Worm (Caenorhabditis elegans) whole organism, L1 larva: Measurements from ENCODE around the gene M03F8.6.

Source experiments
- C16A3.4 ChIP-seq: fragments of 150-350 bp; optimal IDR thresholded peaks from 2 replicates; lab custom pipeline; 2014; ENCODE audit warnings: missing biosample characterization, missing genetic modification characterization
- C34B4.2 ChIP-seq: sonication (generic microtip); optimal IDR thresholded peaks from 2 replicates; lab custom pipeline; 2017; ENCODE audit warnings: mild to moderate bottlenecking, missing genetic modification characterization, missing compliant biosample characterization
- F16B12.6 ChIP-seq: fragments of 150-350 bp; optimal IDR thresholded peaks from 2 replicates; lab custom pipeline; 2014; ENCODE audit warnings: missing biosample characterization, missing genetic modification characterization
- Y116A8C.19 ChIP-seq: sonication (generic microtip); optimal IDR thresholded peaks from 2 replicates; lab custom pipeline; 2016; ENCODE audit warnings: missing compliant biosample characterization, missing genetic modification characterization, borderline replicate concordance
- alr-1 ChIP-seq: fragments of 200-800 bp; sonication (Bioruptor generic); optimal IDR thresholded peaks from 2 replicates; lab custom pipeline; 2018; ENCODE audit warnings: borderline replicate concordance, mild to moderate bottlenecking, missing genetic modification characterization, missing compliant biosample characterization
- aly-2 ChIP-seq: fragments of 150-350 bp; optimal IDR thresholded peaks from 2 replicates; lab custom pipeline; 2014; ENCODE audit warnings: missing biosample characterization, missing genetic modification characterization
- ama-1 ChIP-seq: fragments of 150-350 bp; optimal IDR thresholded peaks from 2 replicates; lab custom pipeline; 2014
- blmp-1 ChIP-seq: fragments of 150-350 bp; optimal IDR thresholded peaks from 2 replicates; lab custom pipeline; 2014; ENCODE audit warnings: missing biosample characterization, missing genetic modification characterization
- ceh-82 ChIP-seq, 3 experiments: fragments of 150-350 bp in 1 of 3; sonication (generic microtip) in 2 of 3; optimal IDR thresholded peaks; 2 replicates each; lab custom pipeline; 2014 to 2017; ENCODE audit warnings: missing biosample characterization in 3 of 3, missing genetic modification characterization in 3 of 3
- ceh-88 ChIP-seq: fragments of 200-800 bp; sonication (Bioruptor generic); IDR thresholded peaks from 2 replicates; pipeline ENCODE4 v1.3.6; 2022; ENCODE audit warnings: missing genetic modification characterization, missing compliant biosample characterization
- ceh-90 ChIP-seq: sonication (generic microtip); optimal IDR thresholded peaks from 2 replicates; lab custom pipeline; 2016; ENCODE audit warnings: missing genetic modification characterization, missing compliant biosample characterization
- ces-1 ChIP-seq: fragments of 150-350 bp; optimal IDR thresholded peaks from 2 replicates; lab custom pipeline; 2014; ENCODE audit warnings: missing biosample characterization, missing genetic modification reagents, missing genetic modification characterization
- dsc-1 ChIP-seq: sonication (generic microtip); optimal IDR thresholded peaks from 2 replicates; lab custom pipeline; 2016; ENCODE audit warnings: mild to moderate bottlenecking, missing genetic modification characterization, missing compliant biosample characterization
- efl-1 ChIP-seq, 4 experiments: fragments of 150-350 bp; optimal IDR thresholded peaks in 3 of 4; peaks in 1 of 4; 1 replicate in 1 of 4; 2 replicates in 3 of 4; lab custom pipeline; 2014; ENCODE audit warnings: missing biosample characterization in 2 of 4, missing genetic modification characterization in 2 of 4, missing genetic modification reagents in 2 of 4
- efl-3 ChIP-seq: fragments of 200-800 bp; sonication (Bioruptor generic); optimal IDR thresholded peaks from 2 replicates; lab custom pipeline; 2018; ENCODE audit warnings: mild to moderate bottlenecking, missing genetic modification characterization, missing compliant biosample characterization
- egl-13 ChIP-seq: sonication (generic microtip); optimal IDR thresholded peaks from 2 replicates; lab custom pipeline; 2016; ENCODE audit warnings: missing genotype, missing genetic modification reagents, missing genetic modification characterization, missing compliant biosample characterization
- ets-5 ChIP-seq: fragments of 200-800 bp; sonication (Bioruptor generic); IDR thresholded peaks from 2 replicates; pipeline ENCODE4 v1.3.6; 2022; ENCODE audit warnings: missing genetic modification characterization, missing compliant biosample characterization
- fkh-4 ChIP-seq: sonication (generic microtip); optimal IDR thresholded peaks from 2 replicates; lab custom pipeline; 2016; ENCODE audit warnings: missing compliant biosample characterization, missing genetic modification characterization, borderline replicate concordance
- fkh-8 ChIP-seq: sonication (generic microtip); optimal IDR thresholded peaks from 2 replicates; lab custom pipeline; 2016; ENCODE audit warnings: mild to moderate bottlenecking, missing genetic modification characterization, missing compliant biosample characterization
- fos-1 ChIP-seq: fragments of 150-350 bp; optimal IDR thresholded peaks from 2 replicates; lab custom pipeline; 2014; ENCODE audit warnings: missing biosample characterization, missing genetic modification characterization
- grh-1 ChIP-seq: fragments of 200-800 bp; sonication (Bioruptor generic); IDR thresholded peaks from 2 replicates; pipeline ENCODE4 v1.3.6; 2022; ENCODE audit warnings: missing genetic modification reagents, missing genetic modification characterization, missing compliant biosample characterization
- lin-13 ChIP-seq: fragments of 150-350 bp; optimal IDR thresholded peaks from 2 replicates; lab custom pipeline; 2014; ENCODE audit warnings: missing biosample characterization, missing genetic modification reagents, missing genetic modification characterization
- lin-35 ChIP-seq, 2 experiments: fragments of 150-350 bp; optimal IDR thresholded peaks; 2 replicates each; lab custom pipeline; 2014; ENCODE audit warnings: missing biosample characterization in 2 of 2, missing genetic modification characterization in 2 of 2, missing genetic modification reagents in 2 of 2
- lir-3 ChIP-seq: sonication (generic microtip); optimal IDR thresholded peaks from 2 replicates; lab custom pipeline; 2016; ENCODE audit warnings: mild to moderate bottlenecking, missing genetic modification characterization, moderate library complexity, missing compliant biosample characterization; ENCODE audit not compliant: poor library complexity
- lsy-2 ChIP-seq, 2 experiments: fragments of 150-350 bp; optimal IDR thresholded peaks; 2 replicates each; lab custom pipeline; 2014; ENCODE audit warnings: missing biosample characterization in 2 of 2, missing genetic modification characterization in 2 of 2
- mef-2 ChIP-seq: fragments of 150-350 bp; optimal IDR thresholded peaks from 2 replicates; lab custom pipeline; 2014; ENCODE audit warnings: missing biosample characterization, missing genetic modification characterization
- mep-1 ChIP-seq: fragments of 150-350 bp; optimal IDR thresholded peaks from 2 replicates; lab custom pipeline; 2014; ENCODE audit warnings: missing biosample characterization, missing genetic modification characterization
- nhr-11 ChIP-seq: fragments of 150-350 bp; optimal IDR thresholded peaks from 2 replicates; lab custom pipeline; 2014; ENCODE audit warnings: missing biosample characterization, missing genetic modification characterization
- nhr-12 ChIP-seq: sonication (generic microtip); optimal IDR thresholded peaks from 2 replicates; lab custom pipeline; 2017; ENCODE audit warnings: missing biosample characterization, missing genetic modification characterization
- nhr-19 ChIP-seq: fragments of 200-800 bp; sonication (Bioruptor generic); conservative IDR thresholded peaks from 2 replicates; pipeline ENCODE4 v1.3.6; 2022; ENCODE audit warnings: missing genetic modification characterization, missing compliant biosample characterization
- nhr-20 ChIP-seq: sonication (generic microtip); optimal IDR thresholded peaks from 2 replicates; lab custom pipeline; 2016; ENCODE audit warnings: mild to moderate bottlenecking, missing genetic modification characterization, missing compliant biosample characterization
- nhr-237 ChIP-seq: fragments of 150-350 bp; optimal IDR thresholded peaks from 2 replicates; lab custom pipeline; 2014; ENCODE audit warnings: missing biosample characterization, missing genetic modification characterization
- nhr-28 ChIP-seq: fragments of 150-350 bp; optimal IDR thresholded peaks from 2 replicates; lab custom pipeline; 2014; ENCODE audit warnings: missing biosample characterization, missing genetic modification characterization
- nhr-47 ChIP-seq: sonication (generic microtip); optimal IDR thresholded peaks from 2 replicates; lab custom pipeline; 2016; ENCODE audit warnings: mild to moderate bottlenecking, missing genetic modification characterization, moderate library complexity, missing compliant biosample characterization
- nhr-71 ChIP-seq: sonication (generic microtip); optimal IDR thresholded peaks from 2 replicates; lab custom pipeline; 2016; ENCODE audit warnings: mild to moderate bottlenecking, missing genetic modification characterization, moderate library complexity, missing compliant biosample characterization
- nhr-77 ChIP-seq: fragments of 150-350 bp; optimal IDR thresholded peaks from 2 replicates; lab custom pipeline; 2014; ENCODE audit warnings: missing biosample characterization, missing genetic modification characterization
- nhr-84 ChIP-seq: sonication (generic microtip); optimal IDR thresholded peaks from 2 replicates; lab custom pipeline; 2017; ENCODE audit warnings: missing biosample characterization, missing genetic modification characterization
- nhr-85 ChIP-seq: sonication (generic microtip); peaks from one replicate; lab custom pipeline; 2016; ENCODE audit warnings: missing genetic modification characterization, inconsistent platforms, missing compliant biosample characterization
- pag-3 ChIP-seq: sonication (generic microtip); optimal IDR thresholded peaks from 2 replicates; lab custom pipeline; 2017; ENCODE audit warnings: missing genetic modification characterization, mild to moderate bottlenecking, missing compliant biosample characterization, antibody characterized with exemption, borderline replicate concordance; ENCODE audit not compliant: insufficient read depth
- pax-3 ChIP-seq: fragments of 200-800 bp; sonication (Bioruptor generic); optimal IDR thresholded peaks from 2 replicates; lab custom pipeline; 2018; ENCODE audit warnings: mild to moderate bottlenecking, missing genetic modification characterization, moderate library complexity, missing compliant biosample characterization
- rnt-1 ChIP-seq: sonication (generic microtip); optimal IDR thresholded peaks from 2 replicates; lab custom pipeline; 2016; ENCODE audit warnings: mild to moderate bottlenecking, missing genetic modification characterization, moderate library complexity, missing compliant biosample characterization
- skn-1 ChIP-seq: fragments of 150-350 bp; optimal IDR thresholded peaks from 2 replicates; lab custom pipeline; 2014; ENCODE audit warnings: missing biosample characterization, missing genetic modification characterization
- snu-23 ChIP-seq: sonication (generic microtip); optimal IDR thresholded peaks from 2 replicates; lab custom pipeline; 2016; ENCODE audit warnings: missing genetic modification characterization, missing compliant biosample characterization
- sox-4 ChIP-seq: sonication (generic microtip); optimal IDR thresholded peaks from 2 replicates; lab custom pipeline; 2016; ENCODE audit warnings: missing genetic modification characterization, missing compliant biosample characterization
- tbx-2 ChIP-seq: sonication (generic microtip); optimal IDR thresholded peaks from 2 replicates; lab custom pipeline; 2016; ENCODE audit warnings: missing genetic modification characterization, missing compliant biosample characterization
- tlp-1 ChIP-seq: fragments of 150-350 bp; optimal IDR thresholded peaks from 2 replicates; lab custom pipeline; 2014; ENCODE audit warnings: missing biosample characterization, missing genetic modification characterization
- unc-62 ChIP-seq: fragments of 150-350 bp; optimal IDR thresholded peaks from 2 replicates; lab custom pipeline; 2014; ENCODE audit warnings: missing biosample characterization, missing genetic modification reagents, missing genetic modification characterization
- unc-86 ChIP-seq: sonication (generic microtip); optimal IDR thresholded peaks from 2 replicates; lab custom pipeline; 2016; ENCODE audit warnings: missing genetic modification characterization, missing compliant biosample characterization
- xbp-1 ChIP-seq: sonication (generic microtip); optimal IDR thresholded peaks from 2 replicates; lab custom pipeline; 2016; ENCODE audit warnings: missing genetic modification characterization, missing compliant biosample characterization
- ztf-4 ChIP-seq: fragments of 150-350 bp; optimal IDR thresholded peaks from 2 replicates; lab custom pipeline; 2014; ENCODE audit warnings: missing biosample characterization, missing genetic modification characterization

M03F8.6 gene

DNA sequence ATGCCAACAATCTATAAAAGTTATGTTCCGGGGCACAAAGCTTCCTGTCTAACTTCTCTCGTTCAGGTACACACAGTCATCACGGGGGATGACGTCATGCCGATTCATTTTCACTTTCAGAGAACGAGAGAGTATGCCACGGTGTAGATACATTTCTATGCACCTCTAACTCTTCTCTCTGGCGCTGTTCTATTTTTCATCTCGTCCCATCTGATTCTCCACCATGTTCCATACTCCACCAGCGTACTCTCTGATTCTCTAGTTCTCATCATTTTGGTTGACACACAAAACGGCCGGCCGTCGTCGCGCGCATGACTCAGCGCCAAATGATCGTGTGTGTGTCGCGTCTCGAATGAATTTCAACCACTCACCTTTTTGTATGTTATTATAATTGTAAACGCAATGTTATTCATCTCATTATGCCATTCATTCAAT lies 45.7 kb upstream of the M03F8.6 start (continued):
- TF ChIP-seq ceh-82 (tag; optimal IDR thresholded peaks at IDR 0.05; lab: Kevin White, UChicago) (peak; percentile 55 to 79 (median 70)), lir-3 (tag; lab: Kevin White, UChicago) (peak; percentile 83), ceh-90 (tag; lab: Kevin White, UChicago) (no peak), aly-2 (peak; percentile 60), ces-1 (GFP tag; lab: Kevin White, UChicago) (no peak), lin-35 (GFP tag; optimal IDR thresholded peaks at IDR 0.05; lab: Kevin White, UChicago) (peak; percentile 79 to 89), fkh-8 (tag; lab: Kevin White, UChicago) (peak; percentile 97), unc-86 (tag; lab: Kevin White, UChicago) (peak; percentile 82), ceh-88 (no peak; the same call in 1 of the 2 replicates), blmp-1 (tag; lab: Kevin White, UChicago) (peak; percentile 99), nhr-12 (no peak), nhr-71 (peak; percentile 98), nhr-77 (tag; lab: Kevin White, UChicago) (peak; percentile 97), ama-1 (no peak), ets-5 (GFP tag; lab: Robert Waterston, UW) (no peak), C34B4.2 (no peak), egl-13 (tag; lab: Kevin White, UChicago) (peak; percentile 74), fos-1 (tag; lab: Kevin White, UChicago) (no peak), ztf-4 (tag; lab: Kevin White, UChicago) (peak; percentile 96), unc-62 (GFP tag; lab: Kevin White, UChicago) (no peak), xbp-1 (peak; percentile 91), alr-1 (tag; lab: Kevin White, UChicago) (no peak), grh-1 (peak; percentile 80), C16A3.4 (tag; lab: Kevin White, UChicago) (peak; percentile 87), nhr-47 (tag; lab: Kevin White, UChicago) (peak; percentile 95), lsy-2 (tag; optimal IDR thresholded peaks at IDR 0.05; lab: Kevin White, UChicago) (peak; percentile 84 to 92), sox-4 (tag; lab: Kevin White, UChicago) (peak; percentile 70), nhr-85 (tag; lab: Kevin White, UChicago) (peak; percentile 99), Y116A8C.19 (no peak), mef-2 (peak; percentile 80), dsc-1 (tag; lab: Kevin White, UChicago) (peak; percentile 86), pag-3 (peak; percentile 85), snu-23 (peak; percentile 98), nhr-20 (peak; percentile 98), nhr-84 (tag; lab: Kevin White, UChicago) (no peak), efl-3 (GFP tag; lab: Kevin White, UChicago) (no peak), tbx-2 (tag; lab: Kevin White, UChicago) (peak; percentile 93), nhr-11 (tag; lab: Kevin White, UChicago) (peak; percentile 84), efl-1 (optimal IDR thresholded peaks at IDR 0.05; lab: Kevin White, UChicago) (peak; percentile 82 to 92), efl-1 (GFP tag; optimal IDR thresholded peaks at IDR 0.05 in 1 of 2; lab: Kevin White, UChicago) (peak; percentile 56 to 94), lin-13 (peak; percentile 82), nhr-237 (tag; lab: Kevin White, UChicago) (peak; percentile 73), rnt-1 (tag; lab: Kevin White, UChicago) (peak; percentile 81), nhr-28 (tag; lab: Kevin White, UChicago) (no peak), nhr-19 (peak; percentile 91), mep-1 (tag; lab: Kevin White, UChicago) (peak; percentile 93), skn-1 (tag; lab: Kevin White, UChicago) (peak; percentile 85), pax-3 (tag; lab: Kevin White, UChicago) (peak; percentile 88), fkh-4 (tag; lab: Kevin White, UChicago) (no peak), tlp-1 (tag; lab: Kevin White, UChicago) (no peak), F16B12.6 (tag; lab: Kevin White, UChicago) (peak; percentile 12)
